Worm (Caenorhabditis elegans): Measurements from ENCODE around the gene nlr-1.

DNA sequence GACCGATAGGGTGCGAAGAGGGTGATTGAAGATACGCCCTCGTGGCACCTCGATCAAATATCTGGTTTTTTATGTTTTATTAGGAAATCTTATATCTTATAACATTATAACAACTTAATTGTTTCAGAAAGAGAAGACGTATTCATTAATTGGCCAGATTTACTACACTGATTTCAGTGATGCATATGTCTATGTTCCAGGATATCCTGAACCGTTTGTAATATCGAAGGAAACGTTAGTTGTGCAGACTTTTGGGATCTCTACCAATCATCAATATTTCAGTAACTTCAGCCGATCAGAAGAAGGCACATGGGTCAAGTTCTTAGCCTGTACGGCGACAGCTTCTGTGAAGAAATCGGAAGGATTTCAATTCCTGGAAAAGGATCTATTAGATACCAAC, 17.7 kb downstream of the nlr-1 start:
- no peak for TF ChIP-seq unc-62 (GFP tag; optimal IDR thresholded peaks at IDR 0.05)
- TF ChIP-seq zag-1 (tag; optimal IDR thresholded peaks at IDR 0.05), result no peak
- TF ChIP-seq lsy-2 (tag; optimal IDR thresholded peaks at IDR 0.05), result no peak
- no peak for TF ChIP-seq R02D3.7 (tag; optimal IDR thresholded peaks at IDR 0.05)
- TF ChIP-seq aly-2 (tag; optimal IDR thresholded peaks at IDR 0.05), result no peak
- no peak for TF ChIP-seq nhr-12 (tag; optimal IDR thresholded peaks at IDR 0.05)
- no peak for TF ChIP-seq fos-1 (tag; optimal IDR thresholded peaks at IDR 0.05)
- no peak for TF ChIP-seq lin-11 (tag; optimal IDR thresholded peaks at IDR 0.05)
- no peak for TF ChIP-seq nhr-77 (tag; optimal IDR thresholded peaks at IDR 0.05)
- TF ChIP-seq alr-1 (tag; optimal IDR thresholded peaks at IDR 0.05), result no peak
- TF ChIP-seq mab-5 (tag; optimal IDR thresholded peaks at IDR 0.05), result no peak
- TF ChIP-seq nhr-11 (tag; optimal IDR thresholded peaks at IDR 0.05), result no peak
- no peak for TF ChIP-seq ztf-1 (GFP tag; conservative IDR thresholded peaks at IDR 0.05)

Data from whole organism, L2 larva.